Fruit fly (Drosophila melanogaster) whole organism, embryonic: ENCODE results near the gene ng4.

Experiments
- CG10274 ChIP-seq: fragments of 200-800 bp; sonication (Bioruptor generic); optimal IDR thresholded peaks from 3 replicates; lab custom pipeline; 2017; ENCODE audit warnings: missing biosample characterization, mild to moderate bottlenecking, missing genetic modification characterization
- CG10543 ChIP-seq: fragments of 200-800 bp; sonication (Bioruptor generic); optimal IDR thresholded peaks from 3 replicates; lab custom pipeline; 2017; ENCODE audit warnings: missing biosample characterization, mild to moderate bottlenecking, missing genetic modification characterization, moderate library complexity
- CG10979 ChIP-seq: fragments of 200-800 bp; sonication (Bioruptor generic); optimal IDR thresholded peaks from 2 replicates; lab custom pipeline; 2018; ENCODE audit warnings: missing biosample characterization, mild to moderate bottlenecking, missing genetic modification characterization, moderate library complexity
- CG11247 ChIP-seq: fragments of 200-800 bp; sonication (Bioruptor generic); IDR thresholded peaks from 2 replicates; pipeline ENCODE4 v1.3.6; 2022; ENCODE audit warnings: missing biosample characterization, missing genetic modification characterization
- CG11723 ChIP-seq: fragments of 200-800 bp; sonication (Bioruptor generic); optimal IDR thresholded peaks from 2 replicates; lab custom pipeline; 2017; ENCODE audit warnings: missing biosample characterization, mild to moderate bottlenecking, missing genetic modification characterization
- CG13287 ChIP-seq: fragments of 200-800 bp; sonication (Bioruptor generic); IDR thresholded peaks from 2 replicates; pipeline ENCODE4 v1.3.6; 2022; ENCODE audit warnings: missing biosample characterization, missing genetic modification characterization; ENCODE audit not compliant: partially characterized antibody
- CG15011 ChIP-seq: fragments of 200-800 bp; sonication (Bioruptor generic); optimal IDR thresholded peaks from 3 replicates; lab custom pipeline; 2018; ENCODE audit warnings: missing biosample characterization, mild to moderate bottlenecking, missing genetic modification characterization
- CG15601 ChIP-seq: fragments of 200-800 bp; sonication (Bioruptor generic); optimal IDR thresholded peaks from 3 replicates; lab custom pipeline; 2019; ENCODE audit warnings: missing biosample characterization, mild to moderate bottlenecking, missing genetic modification characterization, moderate library complexity
- CG18599 ChIP-seq: fragments of 200-800 bp; sonication (Bioruptor generic); optimal IDR thresholded peaks from 3 replicates; lab custom pipeline; 2017; ENCODE audit warnings: missing biosample characterization, missing genetic modification characterization, mild to moderate bottlenecking, moderate library complexity, missing genetic modification reagents
- CG2875 ChIP-seq: fragments of 200-800 bp; sonication (Bioruptor generic); optimal IDR thresholded peaks from 2 replicates; lab custom pipeline; 2017; ENCODE audit warnings: missing biosample characterization, mild to moderate bottlenecking, missing genetic modification characterization, missing genetic modification reagents
- CG3281 ChIP-seq: fragments of 200-800 bp; sonication (Bioruptor generic); optimal IDR thresholded peaks from 3 replicates; lab custom pipeline; 2017; ENCODE audit warnings: missing biosample characterization, mild to moderate bottlenecking, missing genetic modification characterization
- CG3995 ChIP-seq: fragments of 200-800 bp; sonication (Bioruptor generic); optimal IDR thresholded peaks from 3 replicates; lab custom pipeline; 2016; ENCODE audit warnings: missing biosample characterization, missing genetic modification characterization
- CG42726 ChIP-seq: fragments of 200-800 bp; sonication (Bioruptor generic); IDR thresholded peaks from 2 replicates; pipeline ENCODE4 v1.3.6; 2022; ENCODE audit warnings: missing biosample characterization, missing genetic modification characterization; ENCODE audit not compliant: partially characterized antibody
- CG4820 ChIP-seq: fragments of 200-800 bp; sonication (Bioruptor generic); optimal IDR thresholded peaks from 3 replicates; lab custom pipeline; 2016; ENCODE audit warnings: missing biosample characterization, missing genetic modification characterization
- CG6654 ChIP-seq: fragments of 200-800 bp; sonication (Bioruptor generic); optimal IDR thresholded peaks from 2 replicates; lab custom pipeline; 2017; ENCODE audit warnings: missing biosample characterization, mild to moderate bottlenecking, missing genetic modification characterization
- CTCF ChIP-seq: fragments of 200-800 bp; sonication (Bioruptor generic); optimal IDR thresholded peaks from 2 replicates; lab custom pipeline; 2017; ENCODE audit warnings: missing biosample characterization, mild to moderate bottlenecking, missing genetic modification characterization, moderate library complexity
- Camta ChIP-seq: fragments of 200-800 bp; sonication (Bioruptor generic); optimal IDR thresholded peaks from 2 replicates; lab custom pipeline; 2016; ENCODE audit warnings: missing biosample characterization, missing genetic modification characterization
- CoRest ChIP-seq: fragments of 200-800 bp; sonication (Bioruptor generic); optimal IDR thresholded peaks from 3 replicates; lab custom pipeline; 2018; ENCODE audit warnings: missing biosample characterization, mild to moderate bottlenecking, missing genetic modification characterization, moderate library complexity
- Eip74EF ChIP-seq, 2 experiments: fragments of 200-800 bp in 1 of 2; fragments of >200 bp in 1 of 2; sonication (Bioruptor generic) in 1 of 2; optimal IDR thresholded peaks; 2 replicates each; lab custom pipeline; 2017 to 2019; ENCODE audit warnings: missing biosample characterization in 2 of 2, missing genetic modification characterization in 2 of 2, mild to moderate bottlenecking in 1 of 2, moderate library complexity in 1 of 2
- Ets65A ChIP-seq: fragments of 200-800 bp; sonication (Bioruptor generic); peaks from one replicate; lab custom pipeline; 2016; ENCODE audit warnings: missing biosample characterization, missing genetic modification characterization
- Ets97D ChIP-seq: fragments of 200-800 bp; sonication (Bioruptor generic); optimal IDR thresholded peaks from 3 replicates; lab custom pipeline; 2016; ENCODE audit warnings: missing biosample characterization, missing genetic modification characterization
- GATAe ChIP-seq: fragments of 200-800 bp; sonication (Bioruptor generic); conservative IDR thresholded peaks from 2 replicates; pipeline ENCODE4 v1.3.6; 2022; ENCODE audit warnings: missing biosample characterization, missing genetic modification characterization
- Hmr ChIP-seq: fragments of 200-800 bp; sonication (Bioruptor generic); optimal IDR thresholded peaks from 3 replicates; lab custom pipeline; 2017; ENCODE audit warnings: mild to moderate bottlenecking, missing biosample characterization, missing genetic modification reagents, missing genetic modification characterization
- Kr ChIP-seq: fragments of 200-800 bp; sonication (Bioruptor generic); optimal IDR thresholded peaks from 2 replicates; lab custom pipeline; 2017; ENCODE audit warnings: missing biosample characterization, mild to moderate bottlenecking, missing genetic modification characterization
- Meics ChIP-seq: fragments of 200-800 bp; sonication (Bioruptor generic); optimal IDR thresholded peaks from 2 replicates; lab custom pipeline; 2017; ENCODE audit warnings: missing biosample characterization, mild to moderate bottlenecking, missing genetic modification characterization
- Neu2 ChIP-seq: fragments of 200-800 bp; sonication (Bioruptor generic); optimal IDR thresholded peaks from 3 replicates; lab custom pipeline; 2016; ENCODE audit warnings: missing biosample characterization, missing genetic modification characterization, borderline replicate concordance
- Rx ChIP-seq: fragments of 200-800 bp; sonication (Bioruptor generic); IDR thresholded peaks from 2 replicates; pipeline ENCODE4 v1.3.6; 2022; ENCODE audit warnings: missing biosample characterization, missing genetic modification characterization
- ab ChIP-seq: fragments of 200-800 bp; sonication (Bioruptor generic); optimal IDR thresholded peaks from 2 replicates; lab custom pipeline; 2016; ENCODE audit warnings: missing biosample characterization, missing genetic modification characterization
- al ChIP-seq: fragments of 200-800 bp; sonication (Bioruptor generic); IDR thresholded peaks from 2 replicates; pipeline ENCODE4 v1.3.6; 2022; ENCODE audit warnings: missing biosample characterization, missing genetic modification characterization
- az2 ChIP-seq: fragments of 200-800 bp; sonication (Bioruptor generic); optimal IDR thresholded peaks from 3 replicates; lab custom pipeline; 2016; ENCODE audit warnings: missing biosample characterization, missing genetic modification characterization
- disco-r ChIP-seq: fragments of 200-800 bp; sonication (Bioruptor generic); optimal IDR thresholded peaks from 2 replicates; lab custom pipeline; 2016; ENCODE audit warnings: missing biosample characterization, missing genetic modification characterization
- dm ChIP-seq: fragments of 200-800 bp; sonication (Bioruptor generic); optimal IDR thresholded peaks from 3 replicates; lab custom pipeline; 2016; ENCODE audit warnings: missing biosample characterization, missing genetic modification characterization
- fd102C ChIP-seq: fragments of 200-800 bp; sonication (Bioruptor generic); optimal IDR thresholded peaks from 2 replicates; lab custom pipeline; 2018; ENCODE audit warnings: missing biosample characterization, mild to moderate bottlenecking, missing genetic modification characterization, moderate library complexity
- ham ChIP-seq: fragments of 200-800 bp; sonication (Bioruptor generic); IDR thresholded peaks from 2 replicates; pipeline ENCODE4 v1.3.6; 2022; ENCODE audit warnings: missing biosample characterization, missing genetic modification characterization
- hbn ChIP-seq: fragments of 200-800 bp; sonication (Bioruptor generic); IDR thresholded peaks from 2 replicates; pipeline ENCODE4 v1.3.6; 2022; ENCODE audit warnings: missing biosample characterization, missing genetic modification characterization; ENCODE audit not compliant: partially characterized antibody
- hth ChIP-seq: fragments of >200 bp; optimal IDR thresholded peaks from 2 replicates; lab custom pipeline; 2017; ENCODE audit warnings: inconsistent platforms
- kah ChIP-seq: fragments of 200-800 bp; sonication (Bioruptor generic); optimal IDR thresholded peaks from 2 replicates; lab custom pipeline; 2018; ENCODE audit warnings: missing biosample characterization, mild to moderate bottlenecking, missing genetic modification characterization
- kay ChIP-seq: fragments of 200-800 bp; sonication (Bioruptor generic); optimal IDR thresholded peaks from 2 replicates; lab custom pipeline; 2016; ENCODE audit warnings: missing biosample characterization, missing genetic modification characterization
- lola ChIP-seq, 3 experiments: fragments of >200 bp in 2 of 3; fragments of 200-800 bp in 1 of 3; sonication (Bioruptor generic) in 1 of 3; optimal IDR thresholded peaks; 2 replicates each; lab custom pipeline; 2017 to 2019; ENCODE audit warnings: missing biosample characterization in 3 of 3, missing genetic modification characterization in 3 of 3, mild to moderate bottlenecking in 1 of 3, moderate library complexity in 1 of 3
- lov ChIP-seq, 2 experiments: fragments of 200-800 bp in 1 of 2; fragments of >200 bp in 1 of 2; sonication (Bioruptor generic) in 1 of 2; IDR thresholded peaks in 1 of 2; optimal IDR thresholded peaks in 1 of 2; 2 replicates in 1 of 2; 3 replicates in 1 of 2; pipeline versions ENCODE4 v1.3.6 to Lab custom; 2017 to 2022; ENCODE audit warnings: missing biosample characterization in 1 of 2, missing genetic modification characterization in 1 of 2
- pb ChIP-seq: fragments of 200-800 bp; sonication (Bioruptor generic); optimal IDR thresholded peaks from 3 replicates; lab custom pipeline; 2016; ENCODE audit warnings: missing biosample characterization, missing genetic modification characterization
- pnt ChIP-seq: fragments of 200-800 bp; sonication (Bioruptor generic); optimal IDR thresholded peaks from 3 replicates; lab custom pipeline; 2016; ENCODE audit warnings: missing biosample characterization, missing genetic modification characterization
- ranshi ChIP-seq: fragments of 200-800 bp; sonication (Bioruptor generic); IDR thresholded peaks from 2 replicates; pipeline ENCODE4 v1.3.6; 2022; ENCODE audit warnings: missing biosample characterization, missing genetic modification characterization
- rib ChIP-seq: fragments of 200-800 bp; sonication (Bioruptor generic); IDR thresholded peaks from 2 replicates; pipeline ENCODE4 v1.3.6; 2022; ENCODE audit warnings: missing biosample characterization, missing genetic modification characterization
- sob ChIP-seq: fragments of 200-800 bp; sonication (Bioruptor generic); IDR thresholded peaks from 2 replicates; pipeline ENCODE4 v1.3.6; 2022; ENCODE audit warnings: missing biosample characterization, missing genetic modification characterization
- sr ChIP-seq: fragments of 200-800 bp; sonication (Bioruptor generic); IDR thresholded peaks from 3 replicates; pipeline ENCODE4 v1.3.6; 2022; ENCODE audit warnings: missing biosample characterization, missing genetic modification characterization
- tin ChIP-seq: fragments of 200-800 bp; sonication (Bioruptor generic); optimal IDR thresholded peaks from 3 replicates; lab custom pipeline; 2016; ENCODE audit warnings: missing biosample characterization, missing genetic modification characterization
- wor ChIP-seq: fragments of 200-800 bp; sonication (Bioruptor generic); IDR thresholded peaks from 2 replicates; pipeline ENCODE4 v1.3.6; 2022; ENCODE audit warnings: missing biosample characterization, missing genetic modification characterization

ng4 gene

DNA sequence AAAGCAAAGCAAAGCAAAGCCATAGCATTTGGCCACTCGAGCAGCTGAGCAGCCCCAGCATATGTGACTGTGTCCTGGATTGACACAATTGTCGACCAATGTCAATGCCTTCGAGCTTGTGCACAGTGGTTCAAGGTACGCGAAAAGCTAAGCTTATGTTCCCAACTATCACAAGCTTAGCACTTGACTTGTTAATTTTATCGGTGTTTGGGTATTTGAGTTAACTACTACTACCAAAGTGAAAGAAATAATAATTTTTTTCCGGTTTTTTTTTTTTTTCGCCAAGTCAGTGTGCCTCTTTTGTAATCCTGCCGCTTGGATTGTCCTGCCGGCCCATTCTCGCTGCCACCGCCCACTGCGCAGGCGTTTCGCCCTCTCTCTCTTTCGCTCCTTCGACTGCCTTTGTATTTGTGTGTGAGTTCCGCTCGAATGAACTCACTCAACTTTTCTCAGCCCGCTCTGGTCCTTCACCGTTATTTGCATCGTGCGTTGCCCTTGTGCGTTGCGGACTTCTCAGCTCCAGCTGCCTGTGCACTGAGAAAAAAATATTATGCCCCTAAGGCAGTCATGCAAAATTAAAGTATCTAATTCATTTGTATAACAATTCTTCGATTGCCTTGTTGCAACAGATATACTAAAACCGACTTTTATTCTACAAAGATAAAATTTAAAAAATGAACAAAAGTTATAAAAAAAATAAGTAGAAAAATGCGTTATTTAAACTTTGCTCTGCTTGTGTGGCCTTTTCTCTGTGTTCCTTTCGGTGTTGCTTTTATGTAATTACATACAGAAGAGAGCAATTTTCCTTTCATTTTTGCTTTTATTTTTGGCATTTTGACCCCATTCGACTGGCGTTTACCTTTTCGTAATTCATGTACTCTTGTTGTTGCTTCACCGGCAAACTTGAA lies 37.9 kb downstream of the ng4 start (continued):
- peak; percentile 93 for TF ChIP-seq Ets65A (GFP tag; lab: Kevin White, UChicago)
- no peak for TF ChIP-seq rib
- peak; percentile 46 for TF ChIP-seq CG4820
- TF ChIP-seq tin (GFP tag; lab: Kevin White, UChicago): peak; percentile 53
- peak; percentile 76 for TF ChIP-seq sob (GFP tag; lab: Robert Waterston, UW)
- no peak for TF ChIP-seq Kr (GFP tag; lab: Kevin White, UChicago)
- no peak for TF ChIP-seq CG3995 (GFP tag; lab: Kevin White, UChicago)
- no peak for TF ChIP-seq hth (lab: Kevin White, UChicago)
- no peak for TF ChIP-seq ab
- TF ChIP-seq Eip74EF (GFP tag; optimal IDR thresholded peaks at IDR 0.05; lab: Kevin White, UChicago): no peak
- TF ChIP-seq CG3281 (GFP tag; lab: Kevin White, UChicago): peak; percentile 65
- TF ChIP-seq wor (GFP tag; lab: Robert Waterston, UW): peak; percentile 36; the same call in 1 of the 2 replicates
- TF ChIP-seq Camta (GFP tag; lab: Kevin White, UChicago): peak; percentile 29
- no peak for TF ChIP-seq dm (GFP tag; lab: Kevin White, UChicago)
- peak; percentile 23 for TF ChIP-seq CG11723 (GFP tag; lab: Kevin White, UChicago)
- peak; percentile 18 for TF ChIP-seq CG10274 (GFP tag; lab: Kevin White, UChicago)
- TF ChIP-seq ham: no peak
- TF ChIP-seq fd102C: no peak
- no peak for TF ChIP-seq sr
- peak; percentile 61 for TF ChIP-seq CG11247 (GFP tag; lab: Robert Waterston, UW)
- no peak for TF ChIP-seq CTCF (GFP tag; lab: Kevin White, UChicago)
- peak; percentile 28 for TF ChIP-seq kay
- peak; percentile 79 for TF ChIP-seq Hmr (GFP tag; lab: Kevin White, UChicago)
- TF ChIP-seq disco-r (GFP tag; lab: Kevin White, UChicago): peak; percentile 25
- no peak for TF ChIP-seq hbn (GFP tag; lab: Robert Waterston, UW)
- TF ChIP-seq pb (GFP tag; lab: Kevin White, UChicago): peak; percentile 37
- peak; percentile 62; the same call in 1 of the 2 replicates for TF ChIP-seq Rx (GFP tag; lab: Robert Waterston, UW)
- TF ChIP-seq CG10543 (GFP tag; lab: Kevin White, UChicago): peak; percentile 23
- no peak for TF ChIP-seq lola (GFP tag; optimal IDR thresholded peaks at IDR 0.05; lab: Kevin White, UChicago)
- peak; percentile 41 for TF ChIP-seq CoRest
- peak; percentile 14 for TF ChIP-seq CG15011
- peak; percentile 35 for TF ChIP-seq kah
- no peak for TF ChIP-seq CG10979 (tag; lab: Kevin White, UChicago)
- peak; percentile 5 for TF ChIP-seq CG15601 (tag; lab: Kevin White, UChicago)
- no peak for TF ChIP-seq lov (optimal IDR thresholded peaks at IDR 0.05; lab: Kevin White, UChicago)
- TF ChIP-seq lov (GFP tag; IDR thresholded peaks at IDR 0.05; lab: Robert Waterston, UW): no peak
- peak; percentile 72 for TF ChIP-seq ranshi (GFP tag; lab: Robert Waterston, UW)
- peak; percentile 91 for TF ChIP-seq CG18599 (GFP tag; lab: Kevin White, UChicago)
- peak; percentile 78 for TF ChIP-seq Meics (GFP tag; lab: Kevin White, UChicago)
- TF ChIP-seq CG2875 (GFP tag; lab: Kevin White, UChicago): peak; percentile 39
- no peak for TF ChIP-seq Ets97D (GFP tag; lab: Kevin White, UChicago)
- TF ChIP-seq pnt: peak; percentile 55
- TF ChIP-seq Neu2: no peak
- TF ChIP-seq CG13287 (GFP tag; lab: Robert Waterston, UW): peak; percentile 26; the same call in 1 of the 2 replicates
- peak; percentile 17 for TF ChIP-seq CG6654
- TF ChIP-seq CG42726 (GFP tag; lab: Robert Waterston, UW): no peak
- peak; percentile 14; the same call in 1 of the 2 replicates for TF ChIP-seq al (GFP tag; lab: Robert Waterston, UW)
- peak; percentile 54 for TF ChIP-seq az2
- TF ChIP-seq GATAe (GFP tag; lab: Robert Waterston, UW): 0 out of 2 replicates have a peak, but pooled peaks have one; percentile 11
